Worm (Caenorhabditis elegans) whole organism, L4/young adult: ENCODE data around the gene R12B2.13.

ENCODE experiments used
- W03F9.2 ChIP-seq: fragments of 150-350 bp; optimal IDR thresholded peaks from 2 replicates; lab custom pipeline; 2014; ENCODE audit warnings: missing biosample characterization, missing genetic modification characterization
- dao-5 ChIP-seq: sonication (generic microtip); optimal IDR thresholded peaks from 2 replicates; lab custom pipeline; 2016; ENCODE audit warnings: missing genotype, missing genetic modification characterization, moderate library complexity, missing compliant biosample characterization
- him-1 ChIP-seq: sonication (generic microtip); optimal IDR thresholded peaks from 2 replicates; lab custom pipeline; 2016; ENCODE audit warnings: missing genotype, missing genetic modification reagents, missing genetic modification characterization, missing compliant biosample characterization

- TF ChIP-seq dao-5 (tag; lab: Kevin White, UChicago) (no peak), him-1 (tag; lab: Kevin White, UChicago) (no peak), W03F9.2 (tag; lab: Kevin White, UChicago) (no peak)
These were observed 44.9 kb upstream of the R12B2.13 start, which contains the start of the genes mig-21 and F01F1.2 for ce11 chrIII:5878215-5878614.
